Worm (Caenorhabditis elegans) whole organism, L4 larva: ENCODE results near the gene din-1.
A peak's percentile ranks its signal among the peaks of the same experiment; 100 is the strongest.

ENCODE experiments used
- D1046.2 ChIP-seq: fragments of 200-800 bp; sonication (Bioruptor generic); IDR thresholded peaks from 2 replicates; pipeline ENCODE4 v1.3.6; 2022; ENCODE audit warnings: missing genetic modification characterization, missing compliant biosample characterization
- F26F4.8 ChIP-seq: fragments of 200-800 bp; sonication (Bioruptor generic); conservative IDR thresholded peaks from 2 replicates; pipeline ENCODE4 v1.3.6; 2022; ENCODE audit warnings: missing genetic modification characterization, missing compliant biosample characterization
- F49E8.2 ChIP-seq: sonication (generic microtip); optimal IDR thresholded peaks from 2 replicates; lab custom pipeline; 2016; ENCODE audit warnings: missing compliant biosample characterization, mild to moderate bottlenecking, missing genetic modification characterization, borderline replicate concordance
- R02D3.7 ChIP-seq: fragments of 150-350 bp; sonication (generic microtip); optimal IDR thresholded peaks from 3 replicates; lab custom pipeline; 2014; ENCODE audit warnings: missing biosample characterization, missing genetic modification characterization
- Y5F2A.4 ChIP-seq: fragments of 200-800 bp; sonication (Bioruptor generic); optimal IDR thresholded peaks from 2 replicates; lab custom pipeline; 2018; ENCODE audit warnings: mild to moderate bottlenecking, missing genetic modification characterization, missing compliant biosample characterization
- Y75B8A.6 ChIP-seq: fragments of 200-800 bp; sonication (Bioruptor generic); IDR thresholded peaks from 2 replicates; pipeline ENCODE4 v1.3.6; 2022; ENCODE audit warnings: missing genetic modification reagents, missing genetic modification characterization, missing compliant biosample characterization
- arid-1 ChIP-seq: fragments of 200-800 bp; sonication (Bioruptor generic); conservative IDR thresholded peaks from 2 replicates; pipeline ENCODE4 v1.3.6; 2022; ENCODE audit warnings: missing genetic modification reagents, missing genetic modification characterization, missing compliant biosample characterization
- attf-4 ChIP-seq: sonication (generic microtip); optimal IDR thresholded peaks from 3 replicates; lab custom pipeline; 2017; ENCODE audit warnings: missing biosample characterization, missing genetic modification characterization
- ceh-28 ChIP-seq: fragments of 150-350 bp; optimal IDR thresholded peaks from 2 replicates; lab custom pipeline; 2014; ENCODE audit warnings: missing biosample characterization, missing genetic modification reagents, missing genetic modification characterization
- ceh-62 ChIP-seq: sonication (generic microtip); optimal IDR thresholded peaks from 2 replicates; lab custom pipeline; 2017; ENCODE audit warnings: missing biosample characterization, missing genetic modification characterization
- cey-2 ChIP-seq: sonication (generic microtip); optimal IDR thresholded peaks from 3 replicates; lab custom pipeline; 2017; ENCODE audit warnings: missing genetic modification characterization, mild to moderate bottlenecking, missing compliant biosample characterization, antibody characterized with exemption, borderline replicate concordance; ENCODE audit not compliant: insufficient read depth
- daf-12 ChIP-seq: fragments of 150-350 bp; optimal IDR thresholded peaks from 2 replicates; lab custom pipeline; 2014; ENCODE audit warnings: missing biosample characterization, missing genetic modification reagents, missing genetic modification characterization
- daf-16 ChIP-seq, 3 experiments: sonication (generic microtip); optimal IDR thresholded peaks; 2 replicates each; lab custom pipeline; 2016 to 2017; ENCODE audit warnings: missing genetic modification characterization in 3 of 3, missing genetic modification reagents in 3 of 3, mild to moderate bottlenecking in 2 of 3, missing compliant biosample characterization in 2 of 3, missing biosample characterization in 1 of 3, moderate library complexity in 1 of 3
- dmd-9 ChIP-seq: fragments of 200-800 bp; sonication (Bioruptor generic); IDR thresholded peaks from 2 replicates; pipeline ENCODE4 v1.3.6; 2022; ENCODE audit warnings: missing genetic modification reagents, missing genetic modification characterization, missing compliant biosample characterization
- duxl-1 ChIP-seq: sonication (generic microtip); optimal IDR thresholded peaks from 2 replicates; lab custom pipeline; 2016; ENCODE audit warnings: mild to moderate bottlenecking, missing genetic modification characterization, moderate library complexity, missing compliant biosample characterization; ENCODE audit not compliant: poor library complexity
- dve-1 ChIP-seq: sonication (generic microtip); optimal IDR thresholded peaks from 2 replicates; lab custom pipeline; 2017; ENCODE audit warnings: antibody characterized with exemption, mild to moderate bottlenecking, missing genetic modification characterization, missing compliant biosample characterization; ENCODE audit not compliant: insufficient read depth
- egl-27 ChIP-seq: sonication (generic microtip); optimal IDR thresholded peaks from 3 replicates; lab custom pipeline; 2017; ENCODE audit warnings: missing biosample characterization, missing genetic modification reagents, missing genetic modification characterization
- fos-1 ChIP-seq: fragments of 150-350 bp; optimal IDR thresholded peaks from 2 replicates; lab custom pipeline; 2014; ENCODE audit warnings: missing biosample characterization, missing genetic modification characterization
- gei-8 ChIP-seq: fragments of 200-800 bp; sonication (Bioruptor generic); optimal IDR thresholded peaks from 2 replicates; lab custom pipeline; 2018; ENCODE audit warnings: mild to moderate bottlenecking, missing genetic modification characterization, missing compliant biosample characterization
- hlh-30 ChIP-seq: sonication (generic microtip); optimal IDR thresholded peaks from 2 replicates; lab custom pipeline; 2017; ENCODE audit warnings: antibody characterized with exemption, mild to moderate bottlenecking, missing genetic modification characterization, missing compliant biosample characterization; ENCODE audit not compliant: insufficient read depth
- lin-13 ChIP-seq: fragments of 150-350 bp; optimal IDR thresholded peaks from 2 replicates; lab custom pipeline; 2014; ENCODE audit warnings: missing biosample characterization, missing genetic modification reagents, missing genetic modification characterization
- lin-15B ChIP-seq: fragments of 150-350 bp; sonication (generic microtip); optimal IDR thresholded peaks from 3 replicates; lab custom pipeline; 2014; ENCODE audit warnings: missing biosample characterization, missing genetic modification characterization
- lin-29 ChIP-seq: fragments of 200-800 bp; sonication (Bioruptor generic); IDR thresholded peaks from 2 replicates; pipeline ENCODE4 v1.3.6; 2022; ENCODE audit warnings: missing genetic modification reagents, missing genetic modification characterization, missing compliant biosample characterization
- lin-38 ChIP-seq: fragments of 200-800 bp; sonication (Bioruptor generic); IDR thresholded peaks from 2 replicates; pipeline ENCODE4 v1.3.6; 2022; ENCODE audit warnings: missing genetic modification reagents, missing genetic modification characterization, missing compliant biosample characterization
- lir-3 ChIP-seq: sonication (generic microtip); optimal IDR thresholded peaks from 2 replicates; lab custom pipeline; 2016; ENCODE audit warnings: mild to moderate bottlenecking, missing genetic modification characterization, missing compliant biosample characterization
- madf-5 ChIP-seq, 2 experiments: fragments of 200-800 bp; sonication (Bioruptor generic); IDR thresholded peaks; 2 replicates each; pipeline ENCODE4 v1.3.6; 2022; ENCODE audit warnings: missing compliant biosample characterization in 2 of 2, missing genetic modification characterization in 2 of 2
- mep-1 ChIP-seq: fragments of 150-350 bp; sonication (generic microtip); optimal IDR thresholded peaks from 3 replicates; lab custom pipeline; 2014; ENCODE audit warnings: missing biosample characterization, missing genetic modification characterization
- mes-2 ChIP-seq: sonication (generic microtip); optimal IDR thresholded peaks from 2 replicates; lab custom pipeline; 2016; ENCODE audit warnings: missing genotype, mild to moderate bottlenecking, missing genetic modification characterization, missing compliant biosample characterization; ENCODE audit not compliant: poor library complexity, severe bottlenecking
- mxl-3 ChIP-seq: fragments of 200-800 bp; sonication (Bioruptor generic); optimal IDR thresholded peaks from 2 replicates; lab custom pipeline; 2018; ENCODE audit warnings: mild to moderate bottlenecking, missing genetic modification characterization, missing compliant biosample characterization
- nhr-102 ChIP-seq: sonication (generic microtip); optimal IDR thresholded peaks from 2 replicates; lab custom pipeline; 2016; ENCODE audit warnings: mild to moderate bottlenecking, missing genetic modification characterization, moderate library complexity, missing compliant biosample characterization
- nhr-111 ChIP-seq: fragments of 200-800 bp; sonication (Bioruptor generic); optimal IDR thresholded peaks from 2 replicates; lab custom pipeline; 2018; ENCODE audit warnings: mild to moderate bottlenecking, missing genetic modification characterization, missing compliant biosample characterization
- nhr-25 ChIP-seq: sonication (generic microtip); optimal IDR thresholded peaks from 2 replicates; lab custom pipeline; 2017; ENCODE audit warnings: missing genetic modification characterization, mild to moderate bottlenecking, missing compliant biosample characterization, antibody characterized with exemption, moderate library complexity, borderline replicate concordance; ENCODE audit not compliant: insufficient read depth
- nhr-28 ChIP-seq: fragments of 150-350 bp; optimal IDR thresholded peaks from 2 replicates; lab custom pipeline; 2014; ENCODE audit warnings: missing biosample characterization, missing genetic modification characterization
- nhr-41 ChIP-seq: fragments of 200-800 bp; sonication (Bioruptor generic); IDR thresholded peaks from 2 replicates; pipeline ENCODE4 v1.3.6; 2022; ENCODE audit warnings: missing genetic modification reagents, missing genetic modification characterization, missing compliant biosample characterization
- nhr-42 ChIP-seq: fragments of 200-800 bp; sonication (Bioruptor generic); IDR thresholded peaks from 2 replicates; pipeline ENCODE4 v1.3.6; 2022; ENCODE audit warnings: missing genetic modification characterization, missing compliant biosample characterization
- nhr-48 ChIP-seq: sonication (generic microtip); optimal IDR thresholded peaks from 2 replicates; lab custom pipeline; 2016; ENCODE audit warnings: mild to moderate bottlenecking, missing genetic modification characterization, missing compliant biosample characterization
- php-3 ChIP-seq: fragments of 200-800 bp; sonication (Bioruptor generic); IDR thresholded peaks from 2 replicates; pipeline ENCODE4 v1.3.6; 2022; ENCODE audit warnings: missing genetic modification reagents, missing genetic modification characterization, missing compliant biosample characterization
- set-16 ChIP-seq: fragments of 200-800 bp; sonication (Bioruptor generic); IDR thresholded peaks from 2 replicates; pipeline ENCODE4 v1.3.6; 2022; ENCODE audit warnings: missing genetic modification reagents, missing genetic modification characterization, missing compliant biosample characterization
- skn-1 ChIP-seq: fragments of 150-350 bp; optimal IDR thresholded peaks from 2 replicates; lab custom pipeline; 2014; ENCODE audit warnings: missing biosample characterization, missing genetic modification characterization
- snpc-1.2 ChIP-seq: fragments of 200-800 bp; sonication (Bioruptor generic); IDR thresholded peaks from 2 replicates; pipeline ENCODE4 v1.3.6; 2022; ENCODE audit warnings: missing genetic modification reagents, missing genetic modification characterization, missing compliant biosample characterization
- snpc-4 ChIP-seq: fragments of 150-350 bp; optimal IDR thresholded peaks from 2 replicates; lab custom pipeline; 2014; ENCODE audit warnings: missing biosample characterization, missing genetic modification characterization
- tag-97 ChIP-seq: fragments of 200-800 bp; sonication (Bioruptor generic); IDR thresholded peaks from 2 replicates; pipeline ENCODE4 v1.3.6; 2022; ENCODE audit warnings: missing genetic modification characterization, missing compliant biosample characterization
- tra-1 ChIP-seq: fragments of 200-800 bp; sonication (Bioruptor generic); IDR thresholded peaks from 2 replicates; pipeline ENCODE4 v1.3.6; 2022; ENCODE audit warnings: missing genetic modification reagents, missing genetic modification characterization, missing compliant biosample characterization
- unc-62 ChIP-seq, 3 experiments: fragments of 150-350 bp in 1 of 3; sonication (generic microtip); optimal IDR thresholded peaks in 2 of 3; peaks in 1 of 3; 1 replicate in 1 of 3; 2 replicates in 2 of 3; lab custom pipeline; 2014 to 2017; ENCODE audit warnings: missing biosample characterization in 3 of 3, missing genetic modification characterization in 3 of 3, missing genetic modification reagents in 3 of 3, missing genotype in 1 of 3
- vab-7 ChIP-seq: fragments of 200-800 bp; sonication (Bioruptor generic); IDR thresholded peaks from 2 replicates; pipeline ENCODE4 v1.3.6; 2022; ENCODE audit warnings: missing genetic modification reagents, missing genetic modification characterization, missing compliant biosample characterization
- zfp-2 ChIP-seq: sonication (generic microtip); optimal IDR thresholded peaks from 2 replicates; lab custom pipeline; 2016; ENCODE audit warnings: mild to moderate bottlenecking, missing genetic modification characterization, missing compliant biosample characterization
- zip-11 ChIP-seq: fragments of 200-800 bp; sonication (Bioruptor generic); IDR thresholded peaks from 2 replicates; pipeline ENCODE4 v1.3.6; 2022; ENCODE audit warnings: missing genetic modification characterization, missing compliant biosample characterization
- zip-2 ChIP-seq: fragments of 150-350 bp; optimal IDR thresholded peaks from 2 replicates; lab custom pipeline; 2014; ENCODE audit warnings: missing biosample characterization, missing genetic modification characterization

din-1 gene

DNA sequence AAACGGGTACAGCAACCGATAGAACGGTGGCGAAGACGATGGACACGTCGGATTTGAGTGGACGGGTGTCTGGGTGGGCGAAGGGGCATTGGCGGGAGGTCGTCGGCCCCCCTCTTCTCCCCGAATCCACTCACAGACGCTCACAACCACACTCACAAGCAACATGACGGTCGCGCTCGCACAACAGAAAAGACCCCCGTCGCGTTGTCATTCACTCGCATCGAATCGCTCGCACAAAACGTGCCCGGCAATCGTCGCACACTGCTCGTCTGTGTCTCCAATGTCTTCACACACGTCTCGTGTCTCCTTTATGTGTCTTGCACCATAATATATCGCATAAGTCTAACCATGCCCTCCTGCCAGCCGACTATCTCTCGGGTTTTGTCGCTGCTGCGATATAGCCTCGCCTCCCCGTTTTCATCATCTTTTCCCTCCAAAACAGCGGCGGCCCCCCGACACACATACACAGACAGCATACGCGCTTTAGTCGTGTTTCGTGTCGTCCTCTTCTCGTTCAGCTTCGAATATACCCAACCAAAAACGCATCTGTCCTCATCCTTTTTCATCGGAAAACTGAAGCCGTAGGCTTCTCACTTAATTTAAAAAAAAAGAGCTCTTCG is 758 bp upstream of the din-1 start (continued):
- TF ChIP-seq vab-7 (GFP tag; lab: Robert Waterston, UW) (no peak), nhr-41 (GFP tag; lab: Robert Waterston, UW) (0 out of 2 replicates have a peak, but pooled peaks have one; percentile 25), ceh-62 (tag; lab: Kevin White, UChicago) (no peak), Y75B8A.6 (GFP tag; lab: Robert Waterston, UW) (no peak), lir-3 (tag; lab: Kevin White, UChicago) (no peak), egl-27 (tag; lab: Kevin White, UChicago) (no peak), tag-97 (GFP tag; lab: Robert Waterston, UW) (no peak), php-3 (GFP tag; lab: Robert Waterston, UW) (peak; percentile 65), duxl-1 (tag; lab: Kevin White, UChicago) (peak; percentile 73), fos-1 (tag; lab: Kevin White, UChicago) (no peak), tra-1 (GFP tag; lab: Robert Waterston, UW) (0 out of 2 replicates have a peak, but pooled peaks have one; percentile 54), daf-16 (GFP tag; optimal IDR thresholded peaks at IDR 0.05; lab: Kevin White, UChicago) (peak; percentile 4 to 40), daf-16 (tag; optimal IDR thresholded peaks at IDR 0.05; lab: Kevin White, UChicago) (peak; percentile 57), snpc-4 (tag; lab: Kevin White, UChicago) (no peak), lin-15B (tag; lab: Kevin White, UChicago) (no peak), arid-1 (GFP tag; lab: Robert Waterston, UW) (peak; percentile 80), D1046.2 (GFP tag; lab: Robert Waterston, UW) (0 out of 2 replicates have a peak, but pooled peaks have one; percentile 40), mxl-3 (GFP tag; lab: Kevin White, UChicago) (peak; percentile 93), lin-13 (GFP tag; lab: Kevin White, UChicago) (peak; percentile 66), nhr-25 (tag; lab: Kevin White, UChicago) (peak; percentile 90), F49E8.2 (no peak), zip-2 (tag; lab: Kevin White, UChicago) (no peak), nhr-111 (GFP tag; lab: Kevin White, UChicago) (no peak), attf-4 (no peak), daf-12 (tag; lab: Kevin White, UChicago) (no peak), F26F4.8 (GFP tag; lab: Robert Waterston, UW) (no peak), cey-2 (peak; percentile 50), snpc-1.2 (GFP tag; lab: Robert Waterston, UW) (no peak), skn-1 (tag; lab: Kevin White, UChicago) (no peak), nhr-42 (GFP tag; lab: Robert Waterston, UW) (0 out of 2 replicates have a peak, but pooled peaks have one; percentile 51), dve-1 (tag; lab: Kevin White, UChicago) (peak; percentile 85), gei-8 (GFP tag; lab: Kevin White, UChicago) (peak; percentile 51), madf-5 (GFP tag; IDR thresholded peaks at IDR 0.05; lab: Robert Waterston, UW) (no peak), nhr-48 (peak; percentile 80), Y5F2A.4 (GFP tag; lab: Kevin White, UChicago) (no peak), ceh-28 (no peak), lin-29 (GFP tag; lab: Robert Waterston, UW) (no peak), mes-2 (tag; lab: Kevin White, UChicago) (peak; percentile 81), nhr-28 (tag; lab: Kevin White, UChicago) (peak; percentile 84), dmd-9 (0 out of 2 replicates have a peak, but pooled peaks have one; percentile 57), mep-1 (tag; lab: Kevin White, UChicago) (peak; percentile 93), R02D3.7 (no peak), nhr-102 (peak; percentile 26), hlh-30 (peak; percentile 98), zip-11 (GFP tag; lab: Robert Waterston, UW) (no peak), zfp-2 (tag; lab: Kevin White, UChicago) (no peak), unc-62 (GFP tag; optimal IDR thresholded peaks at IDR 0.05 in 1 of 2; lab: Kevin White, UChicago) (peak in 1 of 2 experiments; percentile 100), unc-62 (tag; optimal IDR thresholded peaks at IDR 0.05; lab: Kevin White, UChicago) (no peak), lin-38 (GFP tag; lab: Robert Waterston, UW) (peak; percentile 61), set-16 (peak; percentile 96)
